Fruit fly (Drosophila melanogaster): Measurements from ENCODE around the gene spz.

Gene spz

DNA sequence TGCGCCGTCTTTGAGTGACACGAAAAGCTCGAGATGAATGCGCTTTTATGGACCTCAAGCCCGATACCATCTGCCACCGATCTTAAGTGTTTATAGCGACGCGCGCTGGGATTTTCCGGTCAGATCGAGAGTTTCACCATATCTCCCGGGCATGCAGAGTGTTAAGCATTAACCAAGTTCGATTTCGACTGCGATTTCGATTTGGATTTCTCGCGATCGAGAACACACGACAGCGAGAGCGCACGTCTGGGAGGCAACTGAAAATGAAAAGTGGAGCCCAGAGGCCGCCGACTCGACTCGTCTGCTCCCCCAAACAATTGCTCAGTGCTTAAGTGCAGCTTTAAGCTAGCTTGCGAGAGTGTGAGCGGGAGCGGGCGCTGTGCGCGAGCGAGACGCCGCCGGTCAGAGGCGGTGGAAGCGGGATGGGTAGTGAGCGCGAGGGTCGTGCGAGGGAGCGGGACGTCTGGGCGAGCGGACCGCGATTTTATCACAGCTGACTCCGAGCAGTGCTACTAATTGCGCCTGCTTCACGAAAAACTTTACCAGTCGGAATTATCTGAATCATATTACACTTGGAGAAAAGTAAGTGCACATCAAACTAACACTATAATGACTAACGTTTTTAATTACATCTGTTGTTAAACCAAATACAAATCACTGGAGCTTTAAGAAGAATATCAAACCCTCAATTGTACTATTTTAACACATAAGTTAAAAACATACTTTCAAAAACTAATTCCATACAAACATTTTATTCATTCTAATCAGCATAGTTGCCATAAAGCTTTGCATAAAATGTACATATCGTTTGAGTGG is at the start of gene spz (continued):
- no peak for TF ChIP-seq dpn (GFP tag; optimal IDR thresholded peaks at IDR 0.05)
- no peak for TF ChIP-seq CG15601 (tag; optimal IDR thresholded peaks at IDR 0.05)
- TF ChIP-seq CG9797 (GFP tag; optimal IDR thresholded peaks at IDR 0.05) = no peak
- no peak for TF ChIP-seq scrt (GFP tag; optimal IDR thresholded peaks at IDR 0.05)
- TF ChIP-seq CG17385 (GFP tag; optimal IDR thresholded peaks at IDR 0.05) = no peak
- no peak for TF ChIP-seq CG7372 (GFP tag; IDR thresholded peaks at IDR 0.05)
- TF ChIP-seq Hr78 (GFP tag; optimal IDR thresholded peaks at IDR 0.05) = peak in 1 of 2 experiments; percentile 4
- TF ChIP-seq CG3163 (GFP tag; optimal IDR thresholded peaks at IDR 0.05) = no peak
- TF ChIP-seq Stat92E (GFP tag; optimal IDR thresholded peaks at IDR 0.05) = no peak
- no peak for TF ChIP-seq D19B (GFP tag; optimal IDR thresholded peaks at IDR 0.05)
- no peak for TF ChIP-seq Taf1 (GFP tag; IDR thresholded peaks at IDR 0.05)
- no peak for TF ChIP-seq Hr39 (optimal IDR thresholded peaks at IDR 0.05)
- TF ChIP-seq jing (GFP tag; optimal IDR thresholded peaks at IDR 0.05) = no peak
- TF ChIP-seq ATbp (GFP tag; optimal IDR thresholded peaks at IDR 0.05) = peak; percentile 37
- TF ChIP-seq CG2116 (GFP tag; optimal IDR thresholded peaks at IDR 0.05) = no peak
- no peak for TF ChIP-seq NK7.1 (GFP tag; optimal IDR thresholded peaks at IDR 0.05)
- TF ChIP-seq phol (tag; optimal IDR thresholded peaks at IDR 0.05) = no peak
- no peak for TF ChIP-seq caup (GFP tag; optimal IDR thresholded peaks at IDR 0.05; ENCODE audit: severe bottlenecking)
- TF ChIP-seq CG8765 (GFP tag; IDR thresholded peaks at IDR 0.05) = no peak
- no peak for TF ChIP-seq ken (GFP tag; IDR thresholded peaks at IDR 0.05)
- no peak for TF ChIP-seq zf30C (GFP tag; optimal IDR thresholded peaks at IDR 0.05)
- no peak for TF ChIP-seq HmgZ (tag; optimal IDR thresholded peaks at IDR 0.05)
- no peak for TF ChIP-seq twi (tag; optimal IDR thresholded peaks at IDR 0.05)
- peak in 1 of 2 experiments; percentile 44 for TF ChIP-seq Hr51 (GFP tag; optimal IDR thresholded peaks at IDR 0.05)
- TF ChIP-seq nerfin-1 (tag; optimal IDR thresholded peaks at IDR 0.05) = no peak
- no peak for TF ChIP-seq CG4617 (GFP tag; optimal IDR thresholded peaks at IDR 0.05; ENCODE audit: borderline replicate concordance)
- peak; percentile 86 for TF ChIP-seq CG1832 (GFP tag; optimal IDR thresholded peaks at IDR 0.05)
- no peak for TF ChIP-seq zen (tag; optimal IDR thresholded peaks at IDR 0.05)
- TF ChIP-seq CG9876 (GFP tag; optimal IDR thresholded peaks at IDR 0.05) = no peak
- TF ChIP-seq Atf3 (GFP tag; optimal IDR thresholded peaks at IDR 0.05) = no peak
- TF ChIP-seq CG10267 (tag; optimal IDR thresholded peaks at IDR 0.05) = no peak
- no peak for TF ChIP-seq CG12155 (GFP tag; optimal IDR thresholded peaks at IDR 0.05)
- TF ChIP-seq Med (GFP tag) = peak; percentile 75
- no peak for TF ChIP-seq hth (optimal IDR thresholded peaks at IDR 0.05)
- peak; percentile 52 for TF ChIP-seq vvl (GFP tag; IDR thresholded peaks at IDR 0.05)
- 0 out of 3 replicates have a peak, but pooled peaks have one; percentile 49 for TF ChIP-seq CG6175 (GFP tag; IDR thresholded peaks at IDR 0.05)
- TF ChIP-seq CG6813 (GFP tag; optimal IDR thresholded peaks at IDR 0.05) = no peak
- TF ChIP-seq wek (GFP tag; optimal IDR thresholded peaks at IDR 0.05) = no peak
- peak; percentile 37 for TF ChIP-seq CG7839 (tag; optimal IDR thresholded peaks at IDR 0.05)
- TF ChIP-seq CG9609 (GFP tag; optimal IDR thresholded peaks at IDR 0.05) = no peak
- peak; percentile 50 for TF ChIP-seq CG1603 (tag; optimal IDR thresholded peaks at IDR 0.05)
- TF ChIP-seq Ets65A (GFP tag) = no peak
- TF ChIP-seq CG4282 (GFP tag; optimal IDR thresholded peaks at IDR 0.05) = no peak
- no peak for TF ChIP-seq bigmax (GFP tag; optimal IDR thresholded peaks at IDR 0.05)
- no peak for TF ChIP-seq Sin3A (optimal IDR thresholded peaks at IDR 0.05)
- TF ChIP-seq CG7271 (tag; optimal IDR thresholded peaks at IDR 0.05) = no peak
- no peak for TF ChIP-seq kah (GFP tag; optimal IDR thresholded peaks at IDR 0.05)
- TF ChIP-seq Hr3 (GFP tag; optimal IDR thresholded peaks at IDR 0.05) = no peak
- no peak for TF ChIP-seq danr (GFP tag; IDR thresholded peaks at IDR 0.05)
- TF ChIP-seq Myb (GFP tag; optimal IDR thresholded peaks at IDR 0.05) = no peak

Measured in whole organism, embryonic.